Fruit fly (Drosophila melanogaster): ENCODE data around the gene Rca1.
A peak's percentile ranks its signal among the peaks of the same experiment; 100 is the strongest.

The Rca1 gene

dm6 chr2L:6819230-6820049 lies 32.7 kb upstream of the Rca1 start (continued):
- TF ChIP-seq CG3847 (GFP tag; IDR thresholded peaks at IDR 0.05) (0 out of 2 replicates have a peak, but pooled peaks have one; percentile 15), CG17912 (GFP tag; optimal IDR thresholded peaks at IDR 0.05) (no peak), Adf1 (GFP tag; IDR thresholded peaks at IDR 0.05) (no peak), CG8388 (GFP tag; optimal IDR thresholded peaks at IDR 0.05) (no peak), CG6272 (GFP tag; IDR thresholded peaks at IDR 0.05) (no peak), Fer2 (tag; optimal IDR thresholded peaks at IDR 0.05) (no peak), C15 (GFP tag; IDR thresholded peaks at IDR 0.05) (no peak), mld (GFP tag; IDR thresholded peaks at IDR 0.05; ENCODE audit: partially characterized antibody) (no peak), br (optimal IDR thresholded peaks at IDR 0.05) (no peak), crp (GFP tag; optimal IDR thresholded peaks at IDR 0.05) (no peak), ato (GFP tag; IDR thresholded peaks at IDR 0.05; ENCODE audit: partially characterized antibody) (no peak), CG17568 (GFP tag; optimal IDR thresholded peaks at IDR 0.05) (no peak), gsb-n (tag; optimal IDR thresholded peaks at IDR 0.05) (no peak), Taf1 (GFP tag; IDR thresholded peaks at IDR 0.05) (no peak), exex (tag; optimal IDR thresholded peaks at IDR 0.05) (peak; percentile 88), Doc3 (GFP tag; IDR thresholded peaks at IDR 0.05; ENCODE audit: partially characterized antibody) (no peak), nmo (GFP tag; optimal IDR thresholded peaks at IDR 0.05) (peak; percentile 66), Nf-YB (GFP tag; optimal IDR thresholded peaks at IDR 0.05) (no peak), CG32767 (GFP tag; IDR thresholded peaks at IDR 0.05) (no peak), ara (GFP tag; IDR thresholded peaks at IDR 0.05) (no peak), ab (GFP tag; optimal IDR thresholded peaks at IDR 0.05) (no peak), luna (GFP tag; optimal IDR thresholded peaks at IDR 0.05) (no peak), disco-r (GFP tag; optimal IDR thresholded peaks at IDR 0.05) (no peak), CG10209 (GFP tag; optimal IDR thresholded peaks at IDR 0.05) (peak; percentile 43), inv (GFP tag; IDR thresholded peaks at IDR 0.05; ENCODE audit: partially characterized antibody) (no peak), ranshi (GFP tag; IDR thresholded peaks at IDR 0.05) (no peak), CG12942 (GFP tag; optimal IDR thresholded peaks at IDR 0.05) (no peak), Awh (GFP tag; IDR thresholded peaks at IDR 0.05) (no peak), corto (GFP tag; optimal IDR thresholded peaks at IDR 0.05) (no peak), stwl (tag; optimal IDR thresholded peaks at IDR 0.05) (no peak), gce (GFP tag; IDR thresholded peaks at IDR 0.05) (no peak), Opbp (GFP tag; IDR thresholded peaks at IDR 0.05; ENCODE audit: partially characterized antibody) (no peak), CG10274 (GFP tag; optimal IDR thresholded peaks at IDR 0.05) (peak; percentile 94), twi (tag; optimal IDR thresholded peaks at IDR 0.05) (no peak), cg (GFP tag; optimal IDR thresholded peaks at IDR 0.05) (no peak), Max (GFP tag; optimal IDR thresholded peaks at IDR 0.05) (no peak), CG14710 (tag; optimal IDR thresholded peaks at IDR 0.05) (peak; percentile 32), dmrt99B (tag; optimal IDR thresholded peaks at IDR 0.05) (peak; percentile 24), tgo (GFP tag; IDR thresholded peaks at IDR 0.05) (0 out of 3 replicates have a peak, but pooled peaks have one; percentile 15), Dip3 (GFP tag; optimal IDR thresholded peaks at IDR 0.05) (peak; percentile 21), CG11247 (GFP tag; IDR thresholded peaks at IDR 0.05) (no peak), dmrt11E (tag; optimal IDR thresholded peaks at IDR 0.05) (peak; percentile 67), CG18764 (GFP tag; optimal IDR thresholded peaks at IDR 0.05) (no peak), dati (GFP tag; IDR thresholded peaks at IDR 0.05) (no peak), slp2 (GFP tag; optimal IDR thresholded peaks at IDR 0.05) (no peak), ATbp (GFP tag; optimal IDR thresholded peaks at IDR 0.05) (no peak), chm (GFP tag; IDR thresholded peaks at IDR 0.05) (0 out of 2 replicates have a peak, but pooled peaks have one; percentile 18), jigr1 (GFP tag; IDR thresholded peaks at IDR 0.05) (no peak), Pdp1 (GFP tag; optimal IDR thresholded peaks at IDR 0.05) (peak in 1 of 2 experiments; percentile 26)

Data from whole organism, embryonic.